Worm (Caenorhabditis elegans) whole organism, midembryonic: Measurements from ENCODE around the gene dos-3.

Experiments
- cog-1 ChIP-seq: sonication (generic microtip); optimal IDR thresholded peaks from 2 replicates; lab custom pipeline; 2016; ENCODE audit warnings: missing genetic modification characterization, missing compliant biosample characterization
- flt-1 ChIP-seq: fragments of 200-800 bp; sonication (Bioruptor generic); IDR thresholded peaks from 2 replicates; pipeline ENCODE4 v1.3.6; 2022; ENCODE audit warnings: missing genetic modification characterization, missing compliant biosample characterization
- klf-2 ChIP-seq: fragments of 200-800 bp; sonication (Bioruptor generic); conservative IDR thresholded peaks from 2 replicates; pipeline ENCODE4 v1.3.6; 2022; ENCODE audit warnings: missing genetic modification reagents, missing genetic modification characterization, missing compliant biosample characterization
- med-1 ChIP-seq: sonication (generic microtip); optimal IDR thresholded peaks from 2 replicates; lab custom pipeline; 2017; ENCODE audit warnings: missing genetic modification characterization, mild to moderate bottlenecking, missing compliant biosample characterization, antibody characterized with exemption, missing genetic modification reagents; ENCODE audit not compliant: insufficient read depth
- ref-1 ChIP-seq: fragments of 200-800 bp; sonication (Bioruptor generic); conservative IDR thresholded peaks from 2 replicates; pipeline ENCODE4 v1.3.6; 2022; ENCODE audit warnings: missing genetic modification reagents, missing genetic modification characterization, missing compliant biosample characterization
- ztf-23 ChIP-seq: fragments of 200-800 bp; sonication (Bioruptor generic); IDR thresholded peaks from 2 replicates; pipeline ENCODE4 v1.3.6; 2022; ENCODE audit warnings: missing genetic modification reagents, missing genetic modification characterization, missing compliant biosample characterization
- ztf-29 ChIP-seq: fragments of 200-800 bp; sonication (Bioruptor generic); IDR thresholded peaks from 2 replicates; pipeline ENCODE4 v1.3.6; 2022; ENCODE audit warnings: missing genetic modification reagents, missing genetic modification characterization, missing compliant biosample characterization

DNA sequence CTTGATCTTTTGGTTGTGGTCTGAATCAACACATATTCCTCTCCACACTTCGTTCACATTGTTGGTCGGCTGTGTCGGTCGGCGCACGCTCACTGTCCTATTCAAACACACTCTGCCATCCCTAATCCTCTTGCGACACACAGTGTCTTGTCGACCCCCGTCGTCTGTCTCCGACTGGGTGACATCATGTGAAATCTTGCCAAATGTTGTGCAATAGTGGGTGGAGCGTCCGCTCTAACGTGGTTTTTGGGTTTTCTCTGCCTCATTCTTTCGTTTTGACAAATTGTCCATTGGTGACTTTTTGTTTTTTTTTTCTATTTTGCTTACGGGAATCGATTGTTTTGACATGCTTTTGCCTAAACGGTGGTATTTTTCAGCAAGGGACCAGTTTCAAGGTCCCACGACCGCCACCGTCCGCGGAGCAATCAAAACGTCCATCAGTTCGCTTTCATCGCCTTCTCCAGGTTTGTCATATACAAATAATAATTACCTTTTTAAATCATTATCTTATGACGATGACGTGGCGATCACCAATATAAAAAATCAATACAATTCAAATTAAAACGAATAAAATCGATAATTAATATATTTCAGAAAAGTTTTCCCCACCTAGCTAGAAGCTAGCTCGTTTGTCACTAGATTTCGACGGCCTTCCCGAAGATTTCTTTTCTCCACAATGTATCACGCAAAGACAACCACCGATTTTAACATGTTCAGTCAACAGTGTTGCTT lies 5.5 kb downstream of the dos-3 start:
- TF ChIP-seq flt-1 (GFP tag; lab: Robert Waterston, UW) (peak; percentile 78), ztf-29 (GFP tag; lab: Robert Waterston, UW) (no peak), ref-1 (GFP tag; lab: Robert Waterston, UW) (no peak), klf-2 (GFP tag; lab: Robert Waterston, UW) (no peak), ztf-23 (no peak), med-1 (GFP tag; lab: Kevin White, UChicago) (no peak), cog-1 (tag; lab: Kevin White, UChicago) (peak; percentile 85)
